Worm (Caenorhabditis elegans) whole organism, midembryonic: Measurements from ENCODE around the gene oac-46.

ENCODE experiments used
- T22C8.4 ChIP-seq: fragments of 200-800 bp; sonication (Bioruptor generic); IDR thresholded peaks from 2 replicates; pipeline ENCODE4 v1.3.6; 2022; ENCODE audit warnings: missing genetic modification characterization, missing compliant biosample characterization
- cog-1 ChIP-seq: sonication (generic microtip); optimal IDR thresholded peaks from 2 replicates; lab custom pipeline; 2016; ENCODE audit warnings: missing genetic modification characterization, missing compliant biosample characterization
- flt-1 ChIP-seq: fragments of 200-800 bp; sonication (Bioruptor generic); IDR thresholded peaks from 2 replicates; pipeline ENCODE4 v1.3.6; 2022; ENCODE audit warnings: missing genetic modification characterization, missing compliant biosample characterization
- klf-2 ChIP-seq: fragments of 200-800 bp; sonication (Bioruptor generic); conservative IDR thresholded peaks from 2 replicates; pipeline ENCODE4 v1.3.6; 2022; ENCODE audit warnings: missing genetic modification reagents, missing genetic modification characterization, missing compliant biosample characterization
- med-1 ChIP-seq: sonication (generic microtip); optimal IDR thresholded peaks from 2 replicates; lab custom pipeline; 2017; ENCODE audit warnings: missing genetic modification characterization, mild to moderate bottlenecking, missing compliant biosample characterization, antibody characterized with exemption, missing genetic modification reagents; ENCODE audit not compliant: insufficient read depth
- ref-1 ChIP-seq: fragments of 200-800 bp; sonication (Bioruptor generic); conservative IDR thresholded peaks from 2 replicates; pipeline ENCODE4 v1.3.6; 2022; ENCODE audit warnings: missing genetic modification reagents, missing genetic modification characterization, missing compliant biosample characterization
- tab-1 ChIP-seq: fragments of 200-800 bp; sonication (Bioruptor generic); IDR thresholded peaks from 2 replicates; pipeline ENCODE4 v1.3.6; 2022; ENCODE audit warnings: missing genetic modification characterization, missing compliant biosample characterization
- ztf-23 ChIP-seq: fragments of 200-800 bp; sonication (Bioruptor generic); IDR thresholded peaks from 2 replicates; pipeline ENCODE4 v1.3.6; 2022; ENCODE audit warnings: missing genetic modification reagents, missing genetic modification characterization, missing compliant biosample characterization
- ztf-29 ChIP-seq: fragments of 200-800 bp; sonication (Bioruptor generic); IDR thresholded peaks from 2 replicates; pipeline ENCODE4 v1.3.6; 2022; ENCODE audit warnings: missing genetic modification reagents, missing genetic modification characterization, missing compliant biosample characterization

The oac-46 gene

ce11 chrII:8820126-8820972 is 31.5 kb downstream of the oac-46 start:
- TF ChIP-seq flt-1 (no peak), ztf-23 (no peak), ztf-29 (GFP tag; lab: Robert Waterston, UW) (no peak), med-1 (GFP tag; lab: Kevin White, UChicago) (no peak), T22C8.4 (no peak), cog-1 (tag; lab: Kevin White, UChicago) (no peak), ref-1 (GFP tag; lab: Robert Waterston, UW) (no peak), klf-2 (GFP tag; lab: Robert Waterston, UW) (no peak), tab-1 (GFP tag; lab: Robert Waterston, UW) (no peak)

ce11 chrII:8818978-8819896 is 32.7 kb downstream of the oac-46 start, which contains the start of gene F46C5.10:
TSS of gene F46C5.10 (minus strand) at chrII:8819028.
- TF ChIP-seq ztf-29 (GFP tag; lab: Robert Waterston, UW): no peak
- TF ChIP-seq tab-1 (GFP tag; lab: Robert Waterston, UW): no peak
- TF ChIP-seq ref-1 (GFP tag; lab: Robert Waterston, UW): no peak
- TF ChIP-seq flt-1: no peak
- TF ChIP-seq ztf-23: no peak
- no peak for TF ChIP-seq cog-1 (tag; lab: Kevin White, UChicago)
- no peak for TF ChIP-seq T22C8.4
- no peak for TF ChIP-seq klf-2 (GFP tag; lab: Robert Waterston, UW)
- no peak for TF ChIP-seq med-1 (GFP tag; lab: Kevin White, UChicago)

- no peak for TF ChIP-seq cog-1 (tag; lab: Kevin White, UChicago)
- TF ChIP-seq ref-1 (GFP tag; lab: Robert Waterston, UW): no peak
- no peak for TF ChIP-seq T22C8.4
- no peak for TF ChIP-seq ztf-23
- no peak for TF ChIP-seq klf-2 (GFP tag; lab: Robert Waterston, UW)
- no peak for TF ChIP-seq tab-1 (GFP tag; lab: Robert Waterston, UW)
- no peak for TF ChIP-seq med-1 (GFP tag; lab: Kevin White, UChicago)
- TF ChIP-seq flt-1: no peak
- no peak for TF ChIP-seq ztf-29 (GFP tag; lab: Robert Waterston, UW)
Observed at ce11 chrII:8818257-8818656, 33.6 kb downstream of the oac-46 start.

ce11 chrII:8817225-8817624 is 34.7 kb downstream of the oac-46 start:
- TF ChIP-seq T22C8.4: no peak
- TF ChIP-seq flt-1: no peak
- TF ChIP-seq klf-2 (GFP tag; lab: Robert Waterston, UW): no peak
- TF ChIP-seq cog-1 (tag; lab: Kevin White, UChicago): no peak
- TF ChIP-seq ref-1 (GFP tag; lab: Robert Waterston, UW): no peak
- no peak for TF ChIP-seq ztf-23
- no peak for TF ChIP-seq med-1 (GFP tag; lab: Kevin White, UChicago)
- TF ChIP-seq ztf-29 (GFP tag; lab: Robert Waterston, UW): no peak
- TF ChIP-seq tab-1 (GFP tag; lab: Robert Waterston, UW): no peak

ce11 chrII:8814231-8814630 is 37.7 kb downstream of the oac-46 start:
- no peak for TF ChIP-seq T22C8.4
- no peak for TF ChIP-seq flt-1
- TF ChIP-seq klf-2 (GFP tag; lab: Robert Waterston, UW): no peak
- TF ChIP-seq med-1 (GFP tag; lab: Kevin White, UChicago): no peak
- TF ChIP-seq ztf-29 (GFP tag; lab: Robert Waterston, UW): no peak
- TF ChIP-seq cog-1 (tag; lab: Kevin White, UChicago): no peak
- TF ChIP-seq ref-1 (GFP tag; lab: Robert Waterston, UW): no peak

- TF ChIP-seq ref-1 (GFP tag; lab: Robert Waterston, UW): no peak
Observed at ce11 chrII:8813659-8814058, 38.2 kb downstream of the oac-46 start.

ce11 chrII:8812346-8812745 is 39.5 kb downstream of the oac-46 start:
- TF ChIP-seq tab-1 (GFP tag; lab: Robert Waterston, UW) (no peak), ztf-23 (no peak), ref-1 (GFP tag; lab: Robert Waterston, UW) (no peak)

ce11 chrII:8811825-8812224 is 40.1 kb downstream of the oac-46 start:
- TF ChIP-seq T22C8.4: no peak
- TF ChIP-seq klf-2 (GFP tag; lab: Robert Waterston, UW): no peak
- no peak for TF ChIP-seq ztf-23
- no peak for TF ChIP-seq flt-1
- no peak for TF ChIP-seq ztf-29 (GFP tag; lab: Robert Waterston, UW)
- no peak for TF ChIP-seq ref-1 (GFP tag; lab: Robert Waterston, UW)

ce11 chrII:8810679-8811413 is 41.0 kb downstream of the oac-46 start, which contains the start of the genes F46C5.9 and rer-1:
TSS of gene F46C5.9 (minus strand) at chrII:8810729.
TSS of gene rer-1 (plus strand) at chrII:8811370.
- TF ChIP-seq tab-1 (GFP tag; lab: Robert Waterston, UW): no peak
- no peak for TF ChIP-seq T22C8.4
- no peak for TF ChIP-seq ztf-29 (GFP tag; lab: Robert Waterston, UW)
- TF ChIP-seq med-1 (GFP tag; lab: Kevin White, UChicago): no peak
- no peak for TF ChIP-seq ref-1 (GFP tag; lab: Robert Waterston, UW)
- TF ChIP-seq klf-2 (GFP tag; lab: Robert Waterston, UW): no peak
- no peak for TF ChIP-seq cog-1 (tag; lab: Kevin White, UChicago)
- TF ChIP-seq flt-1: no peak
- TF ChIP-seq ztf-23: no peak
